Fruit fly (Drosophila melanogaster) whole organism, embryonic: ENCODE data around the gene Crtc.

Experiments
- Bgb ChIP-seq: fragments of 200-800 bp; sonication (Bioruptor generic); IDR thresholded peaks from 2 replicates; pipeline ENCODE4 v1.3.6; 2022; ENCODE audit warnings: missing biosample characterization, missing genetic modification characterization; ENCODE audit not compliant: partially characterized antibody
- Bteb2 ChIP-seq: fragments of 200-800 bp; sonication (Bioruptor generic); optimal IDR thresholded peaks from 2 replicates; lab custom pipeline; 2016; ENCODE audit warnings: missing biosample characterization, missing genetic modification characterization
- CG10543 ChIP-seq: fragments of 200-800 bp; sonication (Bioruptor generic); optimal IDR thresholded peaks from 3 replicates; lab custom pipeline; 2017; ENCODE audit warnings: missing biosample characterization, mild to moderate bottlenecking, missing genetic modification characterization, moderate library complexity
- CG11093 ChIP-seq: fragments of 200-800 bp; sonication (Bioruptor generic); IDR thresholded peaks from 3 replicates; pipeline ENCODE4 v1.3.6; 2022; ENCODE audit warnings: missing biosample characterization, missing genetic modification characterization
- CG12659 ChIP-seq: fragments of 200-800 bp; sonication (Bioruptor generic); optimal IDR thresholded peaks from 3 replicates; lab custom pipeline; 2017; ENCODE audit warnings: mild to moderate bottlenecking, missing biosample characterization, missing genetic modification reagents, missing genetic modification characterization
- CG12769 ChIP-seq: fragments of 200-800 bp; sonication (Bioruptor generic); optimal IDR thresholded peaks from 2 replicates; lab custom pipeline; 2019; ENCODE audit warnings: missing biosample characterization, mild to moderate bottlenecking, missing genetic modification characterization, moderate library complexity
- CG12942 ChIP-seq: fragments of 200-800 bp; sonication (Bioruptor generic); optimal IDR thresholded peaks from 3 replicates; lab custom pipeline; 2016; ENCODE audit warnings: missing biosample characterization, missing genetic modification characterization
- CG14014 ChIP-seq: fragments of 200-800 bp; sonication (Bioruptor generic); IDR thresholded peaks from 2 replicates; pipeline ENCODE4 v1.3.6; 2022; ENCODE audit warnings: missing biosample characterization, missing genetic modification characterization
- CG14441 ChIP-seq: fragments of 200-800 bp; sonication (Bioruptor generic); IDR thresholded peaks from 2 replicates; pipeline ENCODE4 v1.3.6; 2022; ENCODE audit warnings: missing biosample characterization, missing genetic modification characterization
- CG15011 ChIP-seq: fragments of 200-800 bp; sonication (Bioruptor generic); optimal IDR thresholded peaks from 3 replicates; lab custom pipeline; 2018; ENCODE audit warnings: missing biosample characterization, mild to moderate bottlenecking, missing genetic modification characterization
- CG15269 ChIP-seq: fragments of 200-800 bp; sonication (Bioruptor generic); optimal IDR thresholded peaks from 2 replicates; lab custom pipeline; 2018; ENCODE audit warnings: missing biosample characterization, mild to moderate bottlenecking, missing genetic modification characterization, moderate library complexity
- CG16813 ChIP-seq: fragments of 200-800 bp; sonication (Bioruptor generic); IDR thresholded peaks from 3 replicates; pipeline ENCODE4 v1.3.6; 2022; ENCODE audit warnings: missing biosample characterization, missing genetic modification characterization; ENCODE audit not compliant: partially characterized antibody
- CG18764 ChIP-seq: fragments of 200-800 bp; sonication (Bioruptor generic); optimal IDR thresholded peaks from 3 replicates; lab custom pipeline; 2016; ENCODE audit warnings: missing biosample characterization, missing genetic modification characterization
- CG2678 ChIP-seq: fragments of 200-800 bp; sonication (Bioruptor generic); optimal IDR thresholded peaks from 3 replicates; lab custom pipeline; 2019; ENCODE audit warnings: missing biosample characterization, mild to moderate bottlenecking, missing genetic modification characterization, moderate library complexity
- CG4282 ChIP-seq: fragments of 200-800 bp; sonication (Bioruptor generic); optimal IDR thresholded peaks from 2 replicates; lab custom pipeline; 2016; ENCODE audit warnings: missing biosample characterization, missing genetic modification characterization
- CG4404 ChIP-seq: fragments of 200-800 bp; sonication (Bioruptor generic); IDR thresholded peaks from 2 replicates; pipeline ENCODE4 v1.3.6; 2022; ENCODE audit warnings: missing biosample characterization, missing genetic modification characterization
- CG6175 ChIP-seq: fragments of 200-800 bp; sonication (Bioruptor generic); IDR thresholded peaks from 3 replicates; pipeline ENCODE4 v1.3.6; 2022; ENCODE audit warnings: missing biosample characterization, missing genetic modification characterization
- CG8359 ChIP-seq: fragments of 200-800 bp; sonication (Bioruptor generic); optimal IDR thresholded peaks from 2 replicates; lab custom pipeline; 2017; ENCODE audit warnings: missing biosample characterization, mild to moderate bottlenecking, missing genetic modification characterization, borderline replicate concordance
- CG8478 ChIP-seq: fragments of >200 bp; optimal IDR thresholded peaks from 2 replicates; lab custom pipeline; 2018
- D19A ChIP-seq: fragments of 200-800 bp; optimal IDR thresholded peaks from 3 replicates; lab custom pipeline; 2019; ENCODE audit warnings: missing biosample characterization, mild to moderate bottlenecking, missing genetic modification characterization, moderate library complexity
- E2f2 ChIP-seq: fragments of 200-800 bp; sonication (Bioruptor generic); IDR thresholded peaks from 2 replicates; pipeline ENCODE4 v1.3.6; 2022; ENCODE audit warnings: missing biosample characterization, missing genetic modification characterization
- GATAe ChIP-seq: fragments of 200-800 bp; sonication (Bioruptor generic); conservative IDR thresholded peaks from 2 replicates; pipeline ENCODE4 v1.3.6; 2022; ENCODE audit warnings: missing biosample characterization, missing genetic modification characterization
- Gsc ChIP-seq: fragments of 200-800 bp; sonication (Bioruptor generic); IDR thresholded peaks from 2 replicates; pipeline ENCODE4 v1.3.6; 2022; ENCODE audit warnings: missing biosample characterization, missing genetic modification characterization
- HLHmδ ChIP-seq: fragments of 200-800 bp; sonication (Bioruptor generic); optimal IDR thresholded peaks from 2 replicates; lab custom pipeline; 2018; ENCODE audit warnings: missing biosample characterization, mild to moderate bottlenecking, missing genetic modification characterization, moderate library complexity
- Hey ChIP-seq: fragments of 200-800 bp; sonication (Bioruptor generic); optimal IDR thresholded peaks from 3 replicates; lab custom pipeline; 2018; ENCODE audit warnings: missing biosample characterization, mild to moderate bottlenecking, missing genetic modification characterization
- HmgZ ChIP-seq: fragments of 200-800 bp; sonication (Bioruptor generic); optimal IDR thresholded peaks from 2 replicates; lab custom pipeline; 2018; ENCODE audit warnings: missing biosample characterization, mild to moderate bottlenecking, missing genetic modification characterization
- Jarid2 ChIP-seq: fragments of 200-800 bp; sonication (Bioruptor generic); optimal IDR thresholded peaks from 3 replicates; lab custom pipeline; 2017; ENCODE audit warnings: mild to moderate bottlenecking, missing biosample characterization, missing genetic modification reagents, missing genetic modification characterization
- MESR4 ChIP-seq: fragments of 200-800 bp; sonication (Bioruptor generic); optimal IDR thresholded peaks from 2 replicates; lab custom pipeline; 2018; ENCODE audit warnings: missing biosample characterization, mild to moderate bottlenecking, missing genetic modification characterization, moderate library complexity
- Tbp ChIP-seq: fragments of >200 bp; optimal IDR thresholded peaks from 2 replicates; lab custom pipeline; 2018; ENCODE audit warnings: missing biosample characterization, missing genetic modification characterization
- Trl ChIP-seq, 3 experiments: fragments of >200 bp in 2 of 3; fragments of 200-800 bp in 1 of 3; sonication (Bioruptor generic) in 1 of 3; optimal IDR thresholded peaks; 2 replicates in 1 of 3; 3 replicates in 2 of 3; lab custom pipeline; 2016 to 2017; ENCODE audit warnings: missing biosample characterization in 1 of 3, missing genetic modification characterization in 1 of 3
- YL-1 ChIP-seq: fragments of 200-800 bp; sonication (Bioruptor generic); optimal IDR thresholded peaks from 3 replicates; lab custom pipeline; 2017; ENCODE audit warnings: missing biosample characterization, mild to moderate bottlenecking, missing genetic modification characterization
- bbx ChIP-seq: fragments of 200-800 bp; sonication (Bioruptor generic); IDR thresholded peaks from 2 replicates; pipeline ENCODE4 v1.3.6; 2022; ENCODE audit warnings: missing biosample characterization, missing genetic modification characterization; ENCODE audit not compliant: partially characterized antibody
- bowl ChIP-seq: fragments of 200-800 bp; sonication (Bioruptor generic); IDR thresholded peaks from 2 replicates; pipeline ENCODE4 v1.3.6; 2022; ENCODE audit warnings: missing biosample characterization, missing genetic modification characterization
- chinmo ChIP-seq: fragments of 200-800 bp; sonication (Bioruptor generic); IDR thresholded peaks from 4 replicates; pipeline ENCODE4 v1.3.6; 2022; ENCODE audit warnings: missing biosample characterization, missing genetic modification characterization; ENCODE audit not compliant: partially characterized antibody
- dimm ChIP-seq: fragments of 200-800 bp; sonication (Bioruptor generic); IDR thresholded peaks from 2 replicates; pipeline ENCODE4 v1.3.6; 2022; ENCODE audit warnings: missing biosample characterization, missing genetic modification characterization
- dpn ChIP-seq, 2 experiments: fragments of 200-800 bp; sonication (Bioruptor generic); optimal IDR thresholded peaks; 3 replicates each; lab custom pipeline; 2016; ENCODE audit warnings: missing biosample characterization in 2 of 2, missing genetic modification characterization in 2 of 2
- fd3F ChIP-seq: fragments of 200-800 bp; sonication (Bioruptor generic); optimal IDR thresholded peaks from 2 replicates; lab custom pipeline; 2018; ENCODE audit warnings: missing biosample characterization, mild to moderate bottlenecking, missing genetic modification characterization, moderate library complexity
- fu2 ChIP-seq: fragments of 200-800 bp; sonication (Bioruptor generic); optimal IDR thresholded peaks from 2 replicates; lab custom pipeline; 2016; ENCODE audit warnings: missing biosample characterization, missing genetic modification characterization
- grn ChIP-seq: fragments of 200-800 bp; sonication (Bioruptor generic); optimal IDR thresholded peaks from 3 replicates; lab custom pipeline; 2017; ENCODE audit warnings: missing biosample characterization, missing genetic modification characterization
- jumu ChIP-seq: fragments of 200-800 bp; sonication (Bioruptor generic); optimal IDR thresholded peaks from 3 replicates; lab custom pipeline; 2016; ENCODE audit warnings: missing biosample characterization, missing genetic modification characterization
- lbe ChIP-seq: fragments of 200-800 bp; sonication (Bioruptor generic); optimal IDR thresholded peaks from 2 replicates; lab custom pipeline; 2016; ENCODE audit warnings: missing biosample characterization, mild to moderate bottlenecking, missing genetic modification characterization
- lmd ChIP-seq: fragments of 200-800 bp; sonication (Bioruptor generic); IDR thresholded peaks from 2 replicates; pipeline ENCODE4 v1.3.6; 2022; ENCODE audit warnings: missing biosample characterization, missing genetic modification characterization
- lola ChIP-seq, 3 experiments: fragments of >200 bp in 2 of 3; fragments of 200-800 bp in 1 of 3; sonication (Bioruptor generic) in 1 of 3; optimal IDR thresholded peaks; 2 replicates each; lab custom pipeline; 2017 to 2019; ENCODE audit warnings: missing biosample characterization in 3 of 3, missing genetic modification characterization in 3 of 3, mild to moderate bottlenecking in 1 of 3, moderate library complexity in 1 of 3
- p53 ChIP-seq: fragments of 200-800 bp; sonication (Bioruptor generic); optimal IDR thresholded peaks from 2 replicates; lab custom pipeline; 2016; ENCODE audit warnings: missing biosample characterization, missing genetic modification characterization
- rib ChIP-seq: fragments of 200-800 bp; sonication (Bioruptor generic); IDR thresholded peaks from 2 replicates; pipeline ENCODE4 v1.3.6; 2022; ENCODE audit warnings: missing biosample characterization, missing genetic modification characterization
- sc ChIP-seq, 3 experiments: fragments of >200 bp in 2 of 3; fragments of 200-800 bp in 1 of 3; sonication (Bioruptor generic) in 1 of 3; optimal IDR thresholded peaks; 2 replicates in 2 of 3; 3 replicates in 1 of 3; lab custom pipeline; 2017; ENCODE audit warnings: mild to moderate bottlenecking in 1 of 3, missing biosample characterization in 1 of 3, missing genetic modification characterization in 1 of 3, missing genetic modification reagents in 1 of 3
- sd ChIP-seq: fragments of 200-800 bp; sonication (Bioruptor generic); optimal IDR thresholded peaks from 3 replicates; lab custom pipeline; 2018; ENCODE audit warnings: missing biosample characterization, mild to moderate bottlenecking, missing genetic modification characterization, moderate library complexity
- slbo ChIP-seq: fragments of 200-800 bp; sonication (Bioruptor generic); IDR thresholded peaks from 2 replicates; pipeline ENCODE4 v1.3.6; 2022; ENCODE audit warnings: missing biosample characterization, missing genetic modification characterization
- zf30C ChIP-seq: fragments of 200-800 bp; sonication (Bioruptor generic); optimal IDR thresholded peaks from 3 replicates; lab custom pipeline; 2018; ENCODE audit warnings: missing biosample characterization, mild to moderate bottlenecking, missing genetic modification characterization
- zfh1 ChIP-seq: fragments of 200-800 bp; sonication (Bioruptor generic); IDR thresholded peaks from 3 replicates; pipeline ENCODE4 v1.3.6; 2022; ENCODE audit warnings: missing biosample characterization, missing genetic modification characterization

Gene Crtc

DNA sequence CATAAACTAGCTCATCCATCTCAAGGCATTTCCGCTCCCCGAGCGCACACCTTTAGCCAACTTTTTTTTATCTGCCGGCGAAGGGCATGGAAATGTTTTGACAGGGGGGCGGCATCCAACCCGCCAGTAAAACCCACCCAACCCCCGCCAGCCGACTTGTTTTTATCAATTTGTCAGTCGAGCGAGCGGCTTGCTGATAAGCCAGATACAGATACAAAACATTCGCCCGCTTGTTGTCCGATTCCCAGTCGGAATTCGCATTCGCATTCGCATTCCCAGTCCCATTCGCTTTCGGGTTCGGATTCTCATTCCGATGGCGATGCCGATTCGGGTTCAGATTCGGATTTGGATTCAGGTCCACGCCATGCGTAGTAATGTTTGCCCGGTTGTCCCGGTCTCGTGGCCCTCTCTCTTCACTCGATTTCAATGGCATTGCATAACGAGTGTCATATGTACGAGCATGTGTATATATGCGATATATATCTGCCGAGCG lies 3.9 kb downstream of the Crtc start (continued):
- TF ChIP-seq CG18764 (GFP tag; lab: Kevin White, UChicago), result no peak
- no peak for TF ChIP-seq fd3F (GFP tag; lab: Kevin White, UChicago)
- TF ChIP-seq slbo, result no peak
- TF ChIP-seq GATAe (GFP tag; lab: Robert Waterston, UW), result peak; percentile 76
- no peak for TF ChIP-seq CG11093
- TF ChIP-seq Trl (optimal IDR thresholded peaks at IDR 0.05; lab: Kevin White, UChicago), result no peak
- no peak for TF ChIP-seq Trl (GFP tag; optimal IDR thresholded peaks at IDR 0.05; lab: Kevin White, UChicago)
- TF ChIP-seq lbe (GFP tag; lab: Kevin White, UChicago), result no peak
- TF ChIP-seq D19A, result no peak
- TF ChIP-seq sc (optimal IDR thresholded peaks at IDR 0.05; lab: Kevin White, UChicago), result no peak
- TF ChIP-seq sc (GFP tag; optimal IDR thresholded peaks at IDR 0.05; lab: Kevin White, UChicago), result no peak
- TF ChIP-seq CG10543 (GFP tag; lab: Kevin White, UChicago), result peak; percentile 82
- TF ChIP-seq CG6175 (GFP tag; lab: Robert Waterston, UW), result no peak; the same call in 2 of the 3 replicates
- no peak for TF ChIP-seq CG12659
- no peak for TF ChIP-seq CG8359 (GFP tag; lab: Kevin White, UChicago)
- TF ChIP-seq Bteb2 (GFP tag; lab: Kevin White, UChicago), result no peak
- TF ChIP-seq lmd, result no peak
- TF ChIP-seq CG15269 (tag; lab: Kevin White, UChicago), result no peak
- no peak for TF ChIP-seq Gsc (GFP tag; lab: Robert Waterston, UW)
- TF ChIP-seq dimm (GFP tag; lab: Robert Waterston, UW), result no peak
- no peak for TF ChIP-seq p53 (GFP tag; lab: Kevin White, UChicago)
- 0 out of 4 replicates have a peak, but pooled peaks have one; percentile 32 for TF ChIP-seq chinmo (GFP tag; lab: Robert Waterston, UW)
- TF ChIP-seq jumu (GFP tag; lab: Kevin White, UChicago), result no peak
- TF ChIP-seq CG14014 (GFP tag; lab: Robert Waterston, UW), result no peak
- no peak for TF ChIP-seq bowl (GFP tag; lab: Robert Waterston, UW)
- TF ChIP-seq HmgZ (tag; lab: Kevin White, UChicago), result peak; percentile 24
- TF ChIP-seq Tbp (GFP tag; lab: Kevin White, UChicago), result no peak
- no peak for TF ChIP-seq CG4282 (GFP tag; lab: Kevin White, UChicago)
- peak; percentile 85 for TF ChIP-seq rib (GFP tag; lab: Robert Waterston, UW)
- peak; percentile 46; the same call in 1 of the 2 replicates for TF ChIP-seq E2f2
- TF ChIP-seq zf30C (GFP tag; lab: Kevin White, UChicago), result no peak
- TF ChIP-seq CG14441 (GFP tag; lab: Robert Waterston, UW), result no peak
- TF ChIP-seq sd, result peak; percentile 74
- no peak for TF ChIP-seq MESR4
- no peak for TF ChIP-seq HLHmδ (GFP tag; lab: Kevin White, UChicago)
- no peak for TF ChIP-seq fu2 (GFP tag; lab: Kevin White, UChicago)
- TF ChIP-seq CG15011 (GFP tag; lab: Kevin White, UChicago), result peak; percentile 6
- peak; percentile 87 for TF ChIP-seq CG12769 (tag; lab: Kevin White, UChicago)
- TF ChIP-seq Jarid2 (GFP tag; lab: Kevin White, UChicago), result no peak
- TF ChIP-seq Hey (tag; lab: Kevin White, UChicago), result peak; percentile 55
- no peak for TF ChIP-seq CG4404 (GFP tag; lab: Robert Waterston, UW)
- TF ChIP-seq CG16813 (GFP tag; lab: Robert Waterston, UW), result 0 out of 3 replicates have a peak, but pooled peaks have one; percentile 34
- TF ChIP-seq YL-1, result no peak
- peak; percentile 6 for TF ChIP-seq CG2678 (tag; lab: Kevin White, UChicago)
- no peak for TF ChIP-seq CG8478
- no peak for TF ChIP-seq dpn (GFP tag; optimal IDR thresholded peaks at IDR 0.05; lab: Kevin White, UChicago)
- TF ChIP-seq Bgb (GFP tag; lab: Robert Waterston, UW), result peak; percentile 31; the same call in 1 of the 2 replicates
- TF ChIP-seq bbx (GFP tag; lab: Robert Waterston, UW), result no peak
- TF ChIP-seq grn (GFP tag; lab: Kevin White, UChicago), result peak; percentile 55
- no peak for TF ChIP-seq lola (GFP tag; optimal IDR thresholded peaks at IDR 0.05; lab: Kevin White, UChicago)
- no peak for TF ChIP-seq CG12942 (GFP tag; lab: Kevin White, UChicago)
- no peak for TF ChIP-seq zfh1 (GFP tag; lab: Robert Waterston, UW)
